Worm (Caenorhabditis elegans): ENCODE data around the gene str-243.

ce11 chrV:1495334-1495733 lies 27.3 kb upstream of the str-243 start, which contains the start of gene C38C3.3:
- TF ChIP-seq ZK546.5 (tag; optimal IDR thresholded peaks at IDR 0.05) (no peak), lin-13 (GFP tag; optimal IDR thresholded peaks at IDR 0.05) (no peak), dmd-4 (tag; optimal IDR thresholded peaks at IDR 0.05) (no peak), snpc-4 (tag; optimal IDR thresholded peaks at IDR 0.05) (no peak), aly-2 (tag; optimal IDR thresholded peaks at IDR 0.05) (no peak), lin-11 (tag; optimal IDR thresholded peaks at IDR 0.05) (no peak), peb-1 (tag; optimal IDR thresholded peaks at IDR 0.05) (no peak), nhr-11 (tag; optimal IDR thresholded peaks at IDR 0.05) (no peak), elt-1 (tag; optimal IDR thresholded peaks at IDR 0.05) (no peak), Y55F3AM.14 (GFP tag; optimal IDR thresholded peaks at IDR 0.05) (no peak), blmp-1 (tag; optimal IDR thresholded peaks at IDR 0.05; ENCODE audit: insufficient read depth) (no peak), ama-1 (optimal IDR thresholded peaks at IDR 0.05) (no peak), nhr-12 (tag; optimal IDR thresholded peaks at IDR 0.05) (no peak)
